Worm (Caenorhabditis elegans): ENCODE results near the gene F35B12.9.

F35B12.9 gene

DNA sequence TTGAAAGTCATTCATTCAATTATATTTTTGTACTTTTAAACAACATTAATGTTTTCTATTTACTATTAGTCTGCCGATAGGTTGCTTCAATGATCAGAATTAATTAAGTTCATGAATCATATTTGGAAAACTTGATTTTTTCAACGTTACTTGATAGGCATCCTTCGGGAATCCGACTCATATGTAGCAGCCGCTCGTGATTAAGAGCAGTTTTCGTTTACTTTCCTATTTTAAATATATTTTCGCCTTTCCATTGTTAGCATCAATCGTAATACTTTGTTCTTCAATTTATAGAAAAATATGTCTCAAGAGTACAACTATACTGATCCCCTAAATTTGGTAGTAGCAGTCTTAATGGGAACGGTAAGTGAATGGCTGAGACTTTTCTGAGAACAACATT is 20.1 kb upstream of the F35B12.9 start, which contains the start of gene srx-90:
Gene srx-90 (plus strand): TSS at position 301 of the 400 bp plus-strand sequence.
- no peak for TF ChIP-seq hmbx-1 (tag; optimal IDR thresholded peaks at IDR 0.05)
- TF ChIP-seq tbx-11 (GFP tag; IDR thresholded peaks at IDR 0.05): no peak
- TF ChIP-seq ceh-36 (tag; optimal IDR thresholded peaks at IDR 0.05): no peak
- no peak for TF ChIP-seq hnd-1 (tag; optimal IDR thresholded peaks at IDR 0.05)

DNA sequence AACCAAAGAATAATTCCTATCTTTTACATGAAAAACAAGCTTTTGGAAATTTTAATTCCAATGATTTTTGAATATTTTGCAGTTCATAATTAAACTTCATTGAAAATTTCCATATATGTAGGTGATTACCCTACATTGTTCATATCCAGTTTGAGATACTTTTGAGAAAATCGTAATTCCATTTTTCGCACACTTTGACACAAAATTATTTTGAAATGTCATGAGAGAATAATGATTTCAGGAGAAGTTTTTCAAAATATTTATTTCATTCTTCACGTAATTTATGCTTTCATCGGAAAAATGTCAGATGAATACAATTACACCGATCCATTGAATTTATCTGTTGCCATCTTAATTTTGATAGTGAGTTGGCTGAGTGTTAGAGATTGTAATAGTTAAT is 17.8 kb upstream of the F35B12.9 start, which contains the start of gene srx-88:
Gene srx-88 (plus strand): TSS at position 301 of the 400 bp plus-strand sequence.
- TF ChIP-seq hnd-1 (tag; optimal IDR thresholded peaks at IDR 0.05) (no peak), hmbx-1 (tag; optimal IDR thresholded peaks at IDR 0.05) (no peak), tbx-11 (GFP tag; IDR thresholded peaks at IDR 0.05) (no peak), F13C5.2 (tag; optimal IDR thresholded peaks at IDR 0.05) (no peak), flt-1 (GFP tag; IDR thresholded peaks at IDR 0.05) (no peak)

DNA sequence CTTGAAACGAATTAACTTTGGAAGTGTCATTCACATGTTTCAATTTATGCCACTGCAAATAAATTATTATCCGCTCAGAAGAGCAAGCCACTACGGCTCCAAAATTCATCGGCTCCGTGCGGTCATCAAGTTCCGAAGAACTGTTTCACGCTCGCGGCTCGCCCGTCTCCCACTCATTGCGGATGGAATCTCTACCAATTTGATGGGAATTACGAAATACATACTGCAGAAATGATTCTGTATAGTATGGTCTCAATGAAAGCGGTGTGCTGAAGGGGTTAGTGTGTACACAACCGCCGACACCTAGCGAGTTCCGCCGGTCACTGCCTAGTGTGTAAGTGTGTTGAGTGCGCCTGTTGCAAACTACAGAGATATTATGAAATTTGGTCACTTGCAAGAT is 15.8 kb upstream of the F35B12.9 start:
- TF ChIP-seq aly-1 (tag; optimal IDR thresholded peaks at IDR 0.05) (no peak), flt-1 (GFP tag; IDR thresholded peaks at IDR 0.05) (no peak), ama-1 (optimal IDR thresholded peaks at IDR 0.05) (no peak), tbx-37 (GFP tag; conservative IDR thresholded peaks at IDR 0.05) (no peak), pes-1 (GFP tag; IDR thresholded peaks at IDR 0.05) (no peak), F13C5.2 (tag; optimal IDR thresholded peaks at IDR 0.05) (no peak), hnd-1 (tag; optimal IDR thresholded peaks at IDR 0.05) (no peak), ceh-36 (tag; optimal IDR thresholded peaks at IDR 0.05) (no peak), sea-1 (GFP tag; conservative IDR thresholded peaks at IDR 0.05) (no peak), hmg-4 (GFP tag; optimal IDR thresholded peaks at IDR 0.05) (no peak), scrt-1 (GFP tag; IDR thresholded peaks at IDR 0.05) (no peak), tbx-11 (GFP tag; IDR thresholded peaks at IDR 0.05) (no peak), ceh-13 (GFP tag; optimal IDR thresholded peaks at IDR 0.05) (no peak), tra-4 (tag; optimal IDR thresholded peaks at IDR 0.05) (no peak), ets-7 (tag; optimal IDR thresholded peaks at IDR 0.05) (no peak), B0310.2 (tag; optimal IDR thresholded peaks at IDR 0.05) (no peak)

- TF ChIP-seq aly-1 (tag; optimal IDR thresholded peaks at IDR 0.05): no peak
- TF ChIP-seq ceh-13 (GFP tag; optimal IDR thresholded peaks at IDR 0.05): no peak
- no peak for TF ChIP-seq tbx-11 (GFP tag; IDR thresholded peaks at IDR 0.05)
- no peak for TF ChIP-seq ama-1 (optimal IDR thresholded peaks at IDR 0.05)
- no peak for TF ChIP-seq pes-1 (GFP tag; IDR thresholded peaks at IDR 0.05)
- TF ChIP-seq tbx-37 (GFP tag; conservative IDR thresholded peaks at IDR 0.05): no peak
- no peak for TF ChIP-seq ceh-36 (tag; optimal IDR thresholded peaks at IDR 0.05)
- TF ChIP-seq hnd-1 (tag; optimal IDR thresholded peaks at IDR 0.05): no peak
Measured at ce11 chrV:11589433-11589832, 11.5 kb upstream of the F35B12.9 start, which contains the start of gene srx-82. TSS of gene srx-82 (plus strand) at chrV:11589733.

DNA sequence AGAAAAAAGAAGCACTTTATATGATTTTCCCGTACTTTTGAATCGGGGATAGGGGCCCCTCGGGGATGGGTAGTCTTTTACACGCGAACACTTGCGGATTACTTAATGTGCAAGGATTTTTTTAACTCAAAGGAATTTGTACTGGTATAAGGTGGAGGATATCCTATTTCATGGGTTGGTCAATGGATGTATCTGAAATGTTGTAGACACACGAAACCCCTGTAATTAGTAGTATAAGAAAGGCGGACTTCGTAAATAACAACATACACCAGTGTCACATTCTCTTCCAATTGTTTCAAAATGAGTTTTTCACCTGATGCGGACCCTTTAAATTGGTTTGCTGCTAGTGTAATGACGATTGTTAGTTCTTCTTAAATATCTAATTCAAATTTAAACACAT is 7.5 kb upstream of the F35B12.9 start, which contains the start of gene srx-80:
Gene srx-80 (plus strand): TSS at position 301 of the 400 bp plus-strand sequence.
- TF ChIP-seq ama-1 (optimal IDR thresholded peaks at IDR 0.05) (no peak), F13C5.2 (tag; optimal IDR thresholded peaks at IDR 0.05) (no peak), hmg-4 (GFP tag; optimal IDR thresholded peaks at IDR 0.05) (no peak), tra-4 (tag; optimal IDR thresholded peaks at IDR 0.05) (no peak), aly-1 (tag; optimal IDR thresholded peaks at IDR 0.05) (no peak), hnd-1 (tag; optimal IDR thresholded peaks at IDR 0.05) (no peak), ets-7 (tag; optimal IDR thresholded peaks at IDR 0.05) (no peak), ceh-13 (GFP tag; optimal IDR thresholded peaks at IDR 0.05) (no peak), pes-1 (GFP tag; IDR thresholded peaks at IDR 0.05) (no peak), flt-1 (GFP tag; IDR thresholded peaks at IDR 0.05) (no peak), B0310.2 (tag; optimal IDR thresholded peaks at IDR 0.05) (no peak), tbx-11 (GFP tag; IDR thresholded peaks at IDR 0.05) (no peak)

- no peak for TF ChIP-seq aly-1 (tag; optimal IDR thresholded peaks at IDR 0.05)
- TF ChIP-seq scrt-1 (GFP tag; IDR thresholded peaks at IDR 0.05): no peak
- TF ChIP-seq flt-1 (GFP tag; IDR thresholded peaks at IDR 0.05): no peak
- no peak for TF ChIP-seq ceh-36 (tag; optimal IDR thresholded peaks at IDR 0.05)
- TF ChIP-seq hmbx-1 (tag; optimal IDR thresholded peaks at IDR 0.05): no peak
- TF ChIP-seq hnd-1 (tag; optimal IDR thresholded peaks at IDR 0.05): no peak
- TF ChIP-seq tbx-37 (GFP tag; conservative IDR thresholded peaks at IDR 0.05): no peak
- no peak for TF ChIP-seq sea-1 (GFP tag; conservative IDR thresholded peaks at IDR 0.05)
- no peak for TF ChIP-seq ceh-13 (GFP tag; optimal IDR thresholded peaks at IDR 0.05)
- no peak for TF ChIP-seq ama-1 (optimal IDR thresholded peaks at IDR 0.05)
- TF ChIP-seq hmg-4 (GFP tag; optimal IDR thresholded peaks at IDR 0.05): no peak
- no peak for TF ChIP-seq pes-1 (GFP tag; IDR thresholded peaks at IDR 0.05)
- no peak for TF ChIP-seq tbx-11 (GFP tag; IDR thresholded peaks at IDR 0.05)
Measured at ce11 chrV:11593888-11594287, 7.1 kb upstream of the F35B12.9 start.

DNA sequence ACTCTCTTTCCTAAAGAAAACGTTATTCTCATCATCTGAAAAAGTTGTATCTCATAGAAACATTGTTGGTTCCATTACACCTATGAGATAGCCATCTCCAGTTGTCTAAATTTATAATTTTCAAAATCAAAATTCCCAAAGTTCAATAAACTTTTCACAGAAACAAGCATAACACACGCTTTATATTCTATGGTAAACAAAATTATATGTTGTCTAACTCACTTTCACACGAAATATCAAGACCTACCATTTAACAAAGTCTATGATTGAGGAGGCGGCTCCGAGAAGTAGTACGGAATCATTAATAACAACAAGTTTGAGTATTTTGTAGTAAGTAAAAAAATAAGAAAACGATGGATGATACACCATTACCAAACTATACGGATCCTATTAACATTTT is 2.2 kb upstream of the F35B12.9 start, which contains the start of gene srx-84:
Gene srx-84 (plus strand): TSS at position 301 of the 400 bp plus-strand sequence.
- TF ChIP-seq B0310.2 (tag; optimal IDR thresholded peaks at IDR 0.05) (no peak), ceh-36 (tag; optimal IDR thresholded peaks at IDR 0.05) (no peak), hmg-4 (GFP tag; optimal IDR thresholded peaks at IDR 0.05) (no peak), ets-7 (tag; optimal IDR thresholded peaks at IDR 0.05) (no peak), flt-1 (GFP tag; IDR thresholded peaks at IDR 0.05) (no peak), sea-1 (GFP tag; conservative IDR thresholded peaks at IDR 0.05) (no peak), hmbx-1 (tag; optimal IDR thresholded peaks at IDR 0.05) (no peak), scrt-1 (GFP tag; IDR thresholded peaks at IDR 0.05) (no peak), aly-1 (tag; optimal IDR thresholded peaks at IDR 0.05) (no peak), tbx-37 (GFP tag; conservative IDR thresholded peaks at IDR 0.05) (no peak), F13C5.2 (tag; optimal IDR thresholded peaks at IDR 0.05) (no peak), tra-4 (tag; optimal IDR thresholded peaks at IDR 0.05) (no peak)

ce11 chrV:11604484-11604883 is 3.5 kb downstream of the F35B12.9 start, which contains the start of gene dhs-20:
TSS of gene dhs-20 (minus strand) at chrV:11604563.
- TF ChIP-seq flt-1 (GFP tag; IDR thresholded peaks at IDR 0.05): no peak
- TF ChIP-seq ama-1 (optimal IDR thresholded peaks at IDR 0.05): no peak
- no peak for TF ChIP-seq hmg-4 (GFP tag; optimal IDR thresholded peaks at IDR 0.05)
- TF ChIP-seq F13C5.2 (tag; optimal IDR thresholded peaks at IDR 0.05): no peak
- TF ChIP-seq ets-7 (tag; optimal IDR thresholded peaks at IDR 0.05): no peak
- TF ChIP-seq hnd-1 (tag; optimal IDR thresholded peaks at IDR 0.05): no peak
- no peak for TF ChIP-seq tbx-11 (GFP tag; IDR thresholded peaks at IDR 0.05)
- TF ChIP-seq aly-1 (tag; optimal IDR thresholded peaks at IDR 0.05): no peak
- TF ChIP-seq tbx-37 (GFP tag; conservative IDR thresholded peaks at IDR 0.05): no peak
